Worm (Caenorhabditis elegans) whole organism, L4 larva: Measurements from ENCODE around the gene catp-8.

Experiments
- lin-13 ChIP-seq: fragments of 150-350 bp; optimal IDR thresholded peaks from 2 replicates; lab custom pipeline; 2014; ENCODE audit warnings: missing biosample characterization, missing genetic modification reagents, missing genetic modification characterization
- nhr-77 ChIP-seq: fragments of 150-350 bp; optimal IDR thresholded peaks from 2 replicates; lab custom pipeline; 2014; ENCODE audit warnings: missing biosample characterization, missing genetic modification characterization
- tag-97 ChIP-seq: fragments of 200-800 bp; sonication (Bioruptor generic); IDR thresholded peaks from 2 replicates; pipeline ENCODE4 v1.3.6; 2022; ENCODE audit warnings: missing genetic modification characterization, missing compliant biosample characterization

- TF ChIP-seq lin-13 (GFP tag; lab: Kevin White, UChicago) (no peak), tag-97 (GFP tag; lab: Robert Waterston, UW) (no peak), nhr-77 (no peak)
These were observed 9.1 kb downstream of the catp-8 start, which contains the start of the genes C10C6.13 and wht-2 for ce11 chrIV:11469698-11470591.
